Fruit fly (Drosophila melanogaster) whole organism, embryonic: ENCODE results near the gene CG16749.
A peak's percentile ranks its signal among the peaks of the same experiment; 100 is the strongest.

ENCODE experiments used
- ATbp ChIP-seq: fragments of 200-800 bp; sonication (Bioruptor generic); optimal IDR thresholded peaks from 2 replicates; lab custom pipeline; 2017; ENCODE audit warnings: missing biosample characterization, mild to moderate bottlenecking, missing genetic modification characterization, missing genetic modification reagents
- Bteb2 ChIP-seq: fragments of 200-800 bp; sonication (Bioruptor generic); optimal IDR thresholded peaks from 2 replicates; lab custom pipeline; 2016; ENCODE audit warnings: missing biosample characterization, missing genetic modification characterization
- CG12219 ChIP-seq: fragments of 200-800 bp; sonication (Bioruptor generic); optimal IDR thresholded peaks from 3 replicates; lab custom pipeline; 2018; ENCODE audit warnings: missing biosample characterization, mild to moderate bottlenecking, missing genetic modification characterization
- CG1233 ChIP-seq: fragments of 200-800 bp; sonication (Bioruptor generic); optimal IDR thresholded peaks from 4 replicates; lab custom pipeline; 2018; ENCODE audit warnings: missing biosample characterization, mild to moderate bottlenecking, missing genetic modification characterization
- CG12391 ChIP-seq: fragments of 200-800 bp; sonication (Bioruptor generic); optimal IDR thresholded peaks from 3 replicates; lab custom pipeline; 2018; ENCODE audit warnings: missing biosample characterization, mild to moderate bottlenecking, missing genetic modification characterization, moderate library complexity
- CG12744 ChIP-seq: fragments of 200-800 bp; sonication (Bioruptor generic); optimal IDR thresholded peaks from 2 replicates; lab custom pipeline; 2016; ENCODE audit warnings: missing biosample characterization, missing genetic modification characterization
- CG13123 ChIP-seq: fragments of 200-800 bp; sonication (Bioruptor generic); optimal IDR thresholded peaks from 2 replicates; lab custom pipeline; 2016; ENCODE audit warnings: missing biosample characterization, missing genetic modification characterization
- CG17385 ChIP-seq: fragments of 200-800 bp; sonication (Bioruptor generic); optimal IDR thresholded peaks from 3 replicates; lab custom pipeline; 2018; ENCODE audit warnings: missing biosample characterization, mild to moderate bottlenecking, missing genetic modification characterization
- CG17829 ChIP-seq: fragments of 200-800 bp; optimal IDR thresholded peaks from 2 replicates; lab custom pipeline; 2019; ENCODE audit warnings: missing biosample characterization, mild to moderate bottlenecking, missing genetic modification characterization, moderate library complexity
- CG18262 ChIP-seq: fragments of 200-800 bp; optimal IDR thresholded peaks from 3 replicates; lab custom pipeline; 2019; ENCODE audit warnings: missing biosample characterization, mild to moderate bottlenecking, missing genetic modification characterization, moderate library complexity
- CG2120 ChIP-seq: fragments of 200-800 bp; sonication (Bioruptor generic); optimal IDR thresholded peaks from 3 replicates; lab custom pipeline; 2016; ENCODE audit warnings: missing biosample characterization, missing genetic modification characterization
- CG31365 ChIP-seq: fragments of 200-800 bp; sonication (Bioruptor generic); optimal IDR thresholded peaks from 2 replicates; lab custom pipeline; 2018; ENCODE audit warnings: missing biosample characterization, mild to moderate bottlenecking, missing genetic modification characterization
- CG4328 ChIP-seq: fragments of 200-800 bp; sonication (Bioruptor generic); optimal IDR thresholded peaks from 3 replicates; lab custom pipeline; 2017; ENCODE audit warnings: missing biosample characterization, missing genetic modification reagents, missing genetic modification characterization
- CG4730 ChIP-seq: fragments of 200-800 bp; sonication (Bioruptor generic); IDR thresholded peaks from 2 replicates; pipeline ENCODE4 v1.3.6; 2022; ENCODE audit warnings: missing biosample characterization, missing genetic modification characterization
- CG4854 ChIP-seq: fragments of 200-800 bp; sonication (Bioruptor generic); optimal IDR thresholded peaks from 2 replicates; lab custom pipeline; 2016; ENCODE audit warnings: missing biosample characterization, missing genetic modification characterization, inconsistent platforms
- CG7357 ChIP-seq: fragments of 200-800 bp; sonication (Bioruptor generic); IDR thresholded peaks from 3 replicates; pipeline ENCODE4 v1.3.6; 2022; ENCODE audit warnings: missing biosample characterization, missing genetic modification characterization
- CG8388 ChIP-seq: fragments of 200-800 bp; sonication (Bioruptor generic); optimal IDR thresholded peaks from 2 replicates; lab custom pipeline; 2019; ENCODE audit warnings: missing biosample characterization, mild to moderate bottlenecking, missing genetic modification characterization, moderate library complexity
- CG8924 ChIP-seq: fragments of 200-800 bp; optimal IDR thresholded peaks from 3 replicates; lab custom pipeline; 2019; ENCODE audit warnings: missing biosample characterization, mild to moderate bottlenecking, missing genetic modification characterization, moderate library complexity
- Deaf1 ChIP-seq: fragments of 200-800 bp; optimal IDR thresholded peaks from 3 replicates; lab custom pipeline; 2019; ENCODE audit warnings: missing biosample characterization, mild to moderate bottlenecking, missing genetic modification characterization, moderate library complexity
- Dek ChIP-seq: fragments of 200-800 bp; sonication (Bioruptor generic); optimal IDR thresholded peaks from 3 replicates; lab custom pipeline; 2019; ENCODE audit warnings: missing biosample characterization, mild to moderate bottlenecking, missing genetic modification characterization, moderate library complexity
- Dip3 ChIP-seq: fragments of 200-800 bp; sonication (Bioruptor generic); optimal IDR thresholded peaks from 3 replicates; lab custom pipeline; 2016; ENCODE audit warnings: missing biosample characterization, missing genetic modification characterization
- Ets97D ChIP-seq: fragments of 200-800 bp; sonication (Bioruptor generic); optimal IDR thresholded peaks from 3 replicates; lab custom pipeline; 2016; ENCODE audit warnings: missing biosample characterization, missing genetic modification characterization
- Fer1 ChIP-seq: fragments of 200-800 bp; sonication (Bioruptor generic); optimal IDR thresholded peaks from 2 replicates; lab custom pipeline; 2017; ENCODE audit warnings: missing biosample characterization, mild to moderate bottlenecking, missing genetic modification characterization
- Gug ChIP-seq: fragments of 200-800 bp; sonication (Bioruptor generic); IDR thresholded peaks from 4 replicates; pipeline ENCODE4 v1.3.6; 2022; ENCODE audit warnings: missing biosample characterization, missing genetic modification characterization
- HmgZ ChIP-seq: fragments of 200-800 bp; sonication (Bioruptor generic); optimal IDR thresholded peaks from 2 replicates; lab custom pipeline; 2018; ENCODE audit warnings: missing biosample characterization, mild to moderate bottlenecking, missing genetic modification characterization
- Hr3 ChIP-seq: fragments of 200-800 bp; sonication (Bioruptor generic); optimal IDR thresholded peaks from 3 replicates; lab custom pipeline; 2016; ENCODE audit warnings: missing biosample characterization, missing genetic modification characterization
- MBD-R2 ChIP-seq: fragments of 200-800 bp; sonication (Bioruptor generic); IDR thresholded peaks from 2 replicates; pipeline ENCODE4 v1.3.6; 2022; ENCODE audit warnings: missing biosample characterization, missing genetic modification characterization
- Meics ChIP-seq: fragments of 200-800 bp; sonication (Bioruptor generic); optimal IDR thresholded peaks from 2 replicates; lab custom pipeline; 2017; ENCODE audit warnings: missing biosample characterization, mild to moderate bottlenecking, missing genetic modification characterization
- Pdp1 ChIP-seq, 2 experiments: fragments of 200-800 bp; sonication (Bioruptor generic); optimal IDR thresholded peaks; 3 replicates each; lab custom pipeline; 2016; ENCODE audit warnings: missing biosample characterization in 2 of 2, missing genetic modification characterization in 2 of 2, mild to moderate bottlenecking in 1 of 2, moderate library complexity in 1 of 2
- Ptx1 ChIP-seq: fragments of 200-800 bp; sonication (Bioruptor generic); IDR thresholded peaks from 2 replicates; pipeline ENCODE4 v1.3.6; 2022; ENCODE audit warnings: missing biosample characterization, missing genetic modification characterization
- Sox102F ChIP-seq: fragments of 200-800 bp; sonication (Bioruptor generic); optimal IDR thresholded peaks from 2 replicates; lab custom pipeline; 2018; ENCODE audit warnings: missing biosample characterization, mild to moderate bottlenecking, missing genetic modification characterization, moderate library complexity
- Xrp1 ChIP-seq: fragments of 200-800 bp; sonication (Bioruptor generic); IDR thresholded peaks from 2 replicates; pipeline ENCODE4 v1.3.6; 2022; ENCODE audit warnings: missing biosample characterization, missing genetic modification characterization
- az2 ChIP-seq: fragments of 200-800 bp; sonication (Bioruptor generic); optimal IDR thresholded peaks from 3 replicates; lab custom pipeline; 2016; ENCODE audit warnings: missing biosample characterization, missing genetic modification characterization
- cg ChIP-seq: fragments of 200-800 bp; sonication (Bioruptor generic); optimal IDR thresholded peaks from 3 replicates; lab custom pipeline; 2019; ENCODE audit warnings: missing biosample characterization, mild to moderate bottlenecking, missing genetic modification characterization, moderate library complexity
- disco-r ChIP-seq: fragments of 200-800 bp; sonication (Bioruptor generic); optimal IDR thresholded peaks from 2 replicates; lab custom pipeline; 2016; ENCODE audit warnings: missing biosample characterization, missing genetic modification characterization
- dm ChIP-seq: fragments of 200-800 bp; sonication (Bioruptor generic); optimal IDR thresholded peaks from 3 replicates; lab custom pipeline; 2016; ENCODE audit warnings: missing biosample characterization, missing genetic modification characterization
- fd102C ChIP-seq: fragments of 200-800 bp; sonication (Bioruptor generic); optimal IDR thresholded peaks from 2 replicates; lab custom pipeline; 2018; ENCODE audit warnings: missing biosample characterization, mild to moderate bottlenecking, missing genetic modification characterization, moderate library complexity
- gro ChIP-seq: fragments of 200-800 bp; sonication (Bioruptor generic); optimal IDR thresholded peaks from 2 replicates; lab custom pipeline; 2016; ENCODE audit warnings: missing biosample characterization, missing genetic modification characterization
- gsb-n ChIP-seq: fragments of 200-800 bp; sonication (Bioruptor generic); optimal IDR thresholded peaks from 3 replicates; lab custom pipeline; 2018; ENCODE audit warnings: missing biosample characterization, mild to moderate bottlenecking, missing genetic modification characterization
- ind ChIP-seq: fragments of 200-800 bp; sonication (Bioruptor generic); optimal IDR thresholded peaks from 3 replicates; lab custom pipeline; 2016; ENCODE audit warnings: missing biosample characterization, missing genetic modification characterization
- lbe ChIP-seq: fragments of 200-800 bp; sonication (Bioruptor generic); optimal IDR thresholded peaks from 2 replicates; lab custom pipeline; 2016; ENCODE audit warnings: missing biosample characterization, mild to moderate bottlenecking, missing genetic modification characterization
- nau ChIP-seq: fragments of 200-800 bp; sonication (Bioruptor generic); optimal IDR thresholded peaks from 3 replicates; lab custom pipeline; 2017; ENCODE audit warnings: missing biosample characterization, mild to moderate bottlenecking, missing genetic modification characterization, missing genetic modification reagents
- tgo ChIP-seq: fragments of 200-800 bp; sonication (Bioruptor generic); IDR thresholded peaks from 3 replicates; pipeline ENCODE4 v1.3.6; 2022; ENCODE audit warnings: missing biosample characterization, missing genetic modification characterization
- tio ChIP-seq: fragments of 200-800 bp; sonication (Bioruptor generic); optimal IDR thresholded peaks from 2 replicates; lab custom pipeline; 2017; ENCODE audit warnings: missing biosample characterization, missing genetic modification characterization, inconsistent platforms
- tna ChIP-seq: fragments of 200-800 bp; sonication (Bioruptor generic); IDR thresholded peaks from 2 replicates; pipeline ENCODE4 v1.3.6; 2022; ENCODE audit warnings: missing biosample characterization, missing genetic modification characterization; ENCODE audit not compliant: partially characterized antibody
- ttk ChIP-seq: fragments of 200-800 bp; sonication (Bioruptor generic); IDR thresholded peaks from 2 replicates; pipeline ENCODE4 v2.1.2; 2022; ENCODE audit warnings: missing biosample characterization, missing genetic modification characterization
- tx ChIP-seq: fragments of 200-800 bp; sonication (Bioruptor generic); optimal IDR thresholded peaks from 2 replicates; lab custom pipeline; 2016; ENCODE audit warnings: missing biosample characterization, missing genetic modification characterization
- zen ChIP-seq: fragments of 200-800 bp; sonication (Bioruptor generic); optimal IDR thresholded peaks from 3 replicates; lab custom pipeline; 2018; ENCODE audit warnings: missing biosample characterization, mild to moderate bottlenecking, missing genetic modification characterization, moderate library complexity

The CG16749 gene

DNA sequence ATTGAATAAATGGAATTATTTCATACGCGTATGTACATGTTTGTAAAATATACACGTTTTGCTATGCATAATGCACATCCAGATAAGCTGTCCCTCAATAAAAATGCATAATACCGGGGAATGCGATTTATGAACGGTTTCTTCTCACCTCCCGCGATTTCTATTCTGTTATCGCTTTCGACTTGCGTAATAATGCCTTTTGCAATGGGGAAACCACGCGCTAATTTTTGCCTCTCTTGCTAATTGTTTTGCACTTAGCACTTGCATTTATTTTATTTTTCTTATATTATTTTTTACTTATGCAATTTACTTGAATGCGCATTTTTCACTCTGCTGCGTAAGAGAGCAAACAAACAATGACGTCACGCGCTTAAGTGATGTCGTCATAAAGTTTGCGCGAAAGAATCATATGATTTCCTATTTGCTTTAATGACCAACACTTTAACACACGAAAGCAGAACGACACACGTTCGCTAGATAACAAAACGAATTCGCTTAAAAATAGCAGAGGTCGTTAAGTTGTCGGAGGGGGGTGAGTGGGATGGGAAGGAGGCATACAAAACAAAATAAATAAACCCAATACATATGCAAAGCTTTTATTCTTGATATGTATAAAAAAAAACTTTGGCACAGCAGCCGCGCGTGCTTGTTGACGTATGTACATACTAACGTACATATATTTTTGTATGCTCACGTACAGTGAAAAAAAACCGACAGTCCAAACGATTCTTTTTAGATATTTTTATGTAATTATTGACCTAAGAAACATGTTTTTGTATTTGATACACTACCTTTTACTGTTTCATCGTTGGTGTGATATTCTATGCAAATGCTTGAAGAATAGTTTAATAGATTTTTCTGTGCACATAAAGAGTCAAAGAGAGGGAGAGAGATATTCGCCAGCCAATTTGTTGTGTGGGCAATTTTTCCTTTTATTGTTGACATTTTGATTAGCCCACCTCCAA is 20.0 kb upstream of the CG16749 start (continued):
- TF ChIP-seq gro (GFP tag; lab: Kevin White, UChicago) (peak; percentile 75), tio (GFP tag; lab: Kevin White, UChicago) (peak; percentile 43), CG2120 (GFP tag; lab: Kevin White, UChicago) (peak; percentile 91), Dek (tag; lab: Kevin White, UChicago) (peak; percentile 47), Sox102F (GFP tag; lab: Kevin White, UChicago) (peak; percentile 66), ind (GFP tag; lab: Kevin White, UChicago) (peak; percentile 64), CG31365 (tag; lab: Kevin White, UChicago) (no peak), lbe (GFP tag; lab: Kevin White, UChicago) (no peak), Dip3 (GFP tag; lab: Kevin White, UChicago) (peak; percentile 73), CG17385 (peak; percentile 66), CG12391 (tag; lab: Kevin White, UChicago) (peak; percentile 59), CG8388 (GFP tag; lab: Kevin White, UChicago) (peak; percentile 12), CG4854 (GFP tag; lab: Kevin White, UChicago) (peak; percentile 65), Deaf1 (peak; percentile 63), CG13123 (GFP tag; lab: Kevin White, UChicago) (no peak), ttk (GFP tag; lab: Robert Waterston, UW) (no peak), Bteb2 (GFP tag; lab: Kevin White, UChicago) (peak; percentile 69), CG1233 (GFP tag; lab: Kevin White, UChicago) (peak; percentile 52), ATbp (no peak), az2 (GFP tag; lab: Kevin White, UChicago) (peak; percentile 59), CG17829 (tag; lab: Kevin White, UChicago) (peak; percentile 23), zen (no peak), Ets97D (GFP tag; lab: Kevin White, UChicago) (no peak), CG4328 (peak; percentile 48), Fer1 (peak; percentile 76), HmgZ (peak; percentile 59), Meics (peak; percentile 83), tna (no peak), tx (GFP tag; lab: Kevin White, UChicago) (peak; percentile 70), CG4730 (GFP tag; lab: Robert Waterston, UW) (no peak), Xrp1 (GFP tag; lab: Robert Waterston, UW) (no peak), MBD-R2 (GFP tag; lab: Robert Waterston, UW) (no peak), Pdp1 (GFP tag; optimal IDR thresholded peaks at IDR 0.05; lab: Kevin White, UChicago) (peak; percentile 43 to 73), Hr3 (GFP tag; lab: Kevin White, UChicago) (peak; percentile 26), dm (GFP tag; lab: Kevin White, UChicago) (peak; percentile 29), nau (peak; percentile 67), cg (GFP tag; lab: Kevin White, UChicago) (no peak), gsb-n (tag; lab: Kevin White, UChicago) (no peak), fd102C (GFP tag; lab: Kevin White, UChicago) (no peak), CG12219 (GFP tag; lab: Kevin White, UChicago) (no peak), CG7357 (GFP tag; lab: Robert Waterston, UW) (peak; percentile 55; the same call in 1 of the 3 replicates), Ptx1 (0 out of 2 replicates have a peak, but pooled peaks have one; percentile 22), tgo (GFP tag; lab: Robert Waterston, UW) (no peak), CG12744 (GFP tag; lab: Kevin White, UChicago) (peak; percentile 42), disco-r (GFP tag; lab: Kevin White, UChicago) (peak; percentile 29), CG8924 (tag; lab: Kevin White, UChicago) (peak; percentile 48), Gug (GFP tag; lab: Robert Waterston, UW) (peak; percentile 41; the same call in 2 of the 4 replicates), CG18262 (peak; percentile 21)
